Worm (Caenorhabditis elegans) whole organism, L4/young adult: ENCODE results near the gene Y38E10A.28.

Source experiments
- W03F9.2 ChIP-seq: fragments of 150-350 bp; optimal IDR thresholded peaks from 2 replicates; lab custom pipeline; 2014; ENCODE audit warnings: missing biosample characterization, missing genetic modification characterization
- him-1 ChIP-seq: sonication (generic microtip); optimal IDR thresholded peaks from 2 replicates; lab custom pipeline; 2016; ENCODE audit warnings: missing genotype, missing genetic modification reagents, missing genetic modification characterization, missing compliant biosample characterization

- TF ChIP-seq W03F9.2 (tag; lab: Kevin White, UChicago) (no peak), him-1 (tag; lab: Kevin White, UChicago) (no peak)
Observed at ce11 chrII:12612218-12612617, 17.3 kb upstream of the Y38E10A.28 start, which contains the start of gene nspe-4.
